Worm (Caenorhabditis elegans): ENCODE measurements around the gene H12C20.7.

The H12C20.7 gene

ce11 chrV:11529541-11529940, 43.2 kb downstream of the H12C20.7 start (continued):
- no peak for TF ChIP-seq nhr-80 (tag; optimal IDR thresholded peaks at IDR 0.05)
- TF ChIP-seq chd-7 (tag; optimal IDR thresholded peaks at IDR 0.05) = no peak
- no peak for TF ChIP-seq Y79H2A.3 (GFP tag; conservative IDR thresholded peaks at IDR 0.05)

ce11 chrV:11528633-11529327, 44.0 kb downstream of the H12C20.7 start:
- TF ChIP-seq F33H1.4 (GFP tag; IDR thresholded peaks at IDR 0.05) = no peak
- TF ChIP-seq T26A5.8 (tag; optimal IDR thresholded peaks at IDR 0.05) = no peak
- no peak for TF ChIP-seq akir-1 (GFP tag; optimal IDR thresholded peaks at IDR 0.05)
- TF ChIP-seq egrh-3 (GFP tag; IDR thresholded peaks at IDR 0.05) = no peak
- no peak for TF ChIP-seq ceh-58 (GFP tag; IDR thresholded peaks at IDR 0.05)
- no peak for TF ChIP-seq F49E8.2 (tag; optimal IDR thresholded peaks at IDR 0.05; ENCODE audit: insufficient read depth)
- TF ChIP-seq madf-3 (GFP tag; IDR thresholded peaks at IDR 0.05) = no peak
- TF ChIP-seq madf-6 (GFP tag; IDR thresholded peaks at IDR 0.05) = no peak
- TF ChIP-seq lag-1 (GFP tag; IDR thresholded peaks at IDR 0.05) = no peak
- TF ChIP-seq ZK185.1 (tag; optimal IDR thresholded peaks at IDR 0.05; ENCODE audit: poor library complexity, severe bottlenecking) = no peak
- TF ChIP-seq Y95B8A.8 (GFP tag; IDR thresholded peaks at IDR 0.05) = no peak
- no peak for TF ChIP-seq rpc-1 (optimal IDR thresholded peaks at IDR 0.05)
- TF ChIP-seq rpc-1 (tag; optimal IDR thresholded peaks at IDR 0.05) = no peak
- TF ChIP-seq F37B4.10 (GFP tag; IDR thresholded peaks at IDR 0.05) = no peak
- no peak for TF ChIP-seq ceh-27 (GFP tag; optimal IDR thresholded peaks at IDR 0.05)
- no peak for TF ChIP-seq T07F8.4 (tag; optimal IDR thresholded peaks at IDR 0.05)
- TF ChIP-seq athp-1 (tag; optimal IDR thresholded peaks at IDR 0.05) = no peak
- no peak for TF ChIP-seq hsf-1 (GFP tag; IDR thresholded peaks at IDR 0.05)
- no peak for TF ChIP-seq Y79H2A.3 (GFP tag; conservative IDR thresholded peaks at IDR 0.05)

ce11 chrV:11527531-11527930, 45.3 kb downstream of the H12C20.7 start, which contains the start of gene ccch-1:
Gene ccch-1, plus strand, starts transcription at chrV:11527831.
- no peak for TF ChIP-seq snpc-1.3 (tag; optimal IDR thresholded peaks at IDR 0.05; ENCODE audit: insufficient read depth)
- TF ChIP-seq ztf-25 (GFP tag; IDR thresholded peaks at IDR 0.05) = no peak
- TF ChIP-seq hrde-1 (tag; optimal IDR thresholded peaks at IDR 0.05; ENCODE audit: borderline replicate concordance) = no peak
- no peak for TF ChIP-seq repo-1 (tag; optimal IDR thresholded peaks at IDR 0.05)
- no peak for TF ChIP-seq F10E7.11 (tag; optimal IDR thresholded peaks at IDR 0.05)
- TF ChIP-seq cebp-1 (GFP tag; IDR thresholded peaks at IDR 0.05) = no peak
- no peak for TF ChIP-seq cebp-1 (tag; optimal IDR thresholded peaks at IDR 0.05)
- TF ChIP-seq let-526 (GFP tag; IDR thresholded peaks at IDR 0.05) = no peak
- no peak for TF ChIP-seq ZK185.1 (tag; optimal IDR thresholded peaks at IDR 0.05; ENCODE audit: poor library complexity, severe bottlenecking)
- no peak for TF ChIP-seq F37B4.10 (GFP tag; IDR thresholded peaks at IDR 0.05)
- TF ChIP-seq fkh-3 (tag; optimal IDR thresholded peaks at IDR 0.05) = no peak
- TF ChIP-seq C06A6.2 (GFP tag; conservative IDR thresholded peaks at IDR 0.05) = no peak
- no peak for TF ChIP-seq K12H6.12 (tag; optimal IDR thresholded peaks at IDR 0.05)

ce11 chrV:11526927-11527491, 45.8 kb downstream of the H12C20.7 start:
- no peak for TF ChIP-seq ccch-3 (GFP tag; optimal IDR thresholded peaks at IDR 0.05)
- no peak for TF ChIP-seq F23B12.7 (tag; optimal IDR thresholded peaks at IDR 0.05; ENCODE audit: insufficient read depth)
- TF ChIP-seq dpff-1 (tag; optimal IDR thresholded peaks at IDR 0.05) = no peak
- TF ChIP-seq F39B2.1 (GFP tag; IDR thresholded peaks at IDR 0.05) = no peak
- no peak for TF ChIP-seq ztf-6 (GFP tag; IDR thresholded peaks at IDR 0.05)
- no peak for TF ChIP-seq athp-1 (tag; optimal IDR thresholded peaks at IDR 0.05)
- TF ChIP-seq efl-1 (GFP tag; optimal IDR thresholded peaks at IDR 0.05) = no peak
- TF ChIP-seq K12H6.12 (tag; optimal IDR thresholded peaks at IDR 0.05) = no peak
- no peak for TF ChIP-seq chd-7 (tag; optimal IDR thresholded peaks at IDR 0.05)
- TF ChIP-seq lin-40 (tag; optimal IDR thresholded peaks at IDR 0.05) = no peak
- TF ChIP-seq akir-1 (GFP tag; optimal IDR thresholded peaks at IDR 0.05) = no peak
- TF ChIP-seq nfyb-1 (GFP tag; IDR thresholded peaks at IDR 0.05) = no peak
- TF ChIP-seq bed-2 (GFP tag; IDR thresholded peaks at IDR 0.05) = no peak
- no peak for TF ChIP-seq aptf-2 (GFP tag; conservative IDR thresholded peaks at IDR 0.05)
- no peak for TF ChIP-seq mes-4 (tag; optimal IDR thresholded peaks at IDR 0.05)
- TF ChIP-seq let-526 (GFP tag; IDR thresholded peaks at IDR 0.05) = no peak
- TF ChIP-seq tbp1 (GFP tag; optimal IDR thresholded peaks at IDR 0.05) = no peak
